Worm (Caenorhabditis elegans) whole organism, L1 larva: ENCODE data around the gene Y45F10C.2.
A peak's percentile ranks its signal among the peaks of the same experiment; 100 is the strongest.

Experiments
- C34B4.2 ChIP-seq: sonication (generic microtip); optimal IDR thresholded peaks from 2 replicates; lab custom pipeline; 2017; ENCODE audit warnings: mild to moderate bottlenecking, missing genetic modification characterization, missing compliant biosample characterization
- aly-2 ChIP-seq: fragments of 150-350 bp; optimal IDR thresholded peaks from 2 replicates; lab custom pipeline; 2014; ENCODE audit warnings: missing biosample characterization, missing genetic modification characterization
- ama-1 ChIP-seq: fragments of 150-350 bp; optimal IDR thresholded peaks from 2 replicates; lab custom pipeline; 2014
- ceh-63 ChIP-seq: fragments of 200-800 bp; sonication (Bioruptor generic); optimal IDR thresholded peaks from 2 replicates; lab custom pipeline; 2018; ENCODE audit warnings: mild to moderate bottlenecking, missing genetic modification characterization, missing compliant biosample characterization
- ceh-82 ChIP-seq, 3 experiments: fragments of 150-350 bp in 1 of 3; sonication (generic microtip) in 2 of 3; optimal IDR thresholded peaks; 2 replicates each; lab custom pipeline; 2014 to 2017; ENCODE audit warnings: missing biosample characterization in 3 of 3, missing genetic modification characterization in 3 of 3
- ceh-88 ChIP-seq: fragments of 200-800 bp; sonication (Bioruptor generic); IDR thresholded peaks from 2 replicates; pipeline ENCODE4 v1.3.6; 2022; ENCODE audit warnings: missing genetic modification characterization, missing compliant biosample characterization
- ces-1 ChIP-seq: fragments of 150-350 bp; optimal IDR thresholded peaks from 2 replicates; lab custom pipeline; 2014; ENCODE audit warnings: missing biosample characterization, missing genetic modification reagents, missing genetic modification characterization
- dsc-1 ChIP-seq: sonication (generic microtip); optimal IDR thresholded peaks from 2 replicates; lab custom pipeline; 2016; ENCODE audit warnings: mild to moderate bottlenecking, missing genetic modification characterization, missing compliant biosample characterization
- efl-1 ChIP-seq, 4 experiments: fragments of 150-350 bp; optimal IDR thresholded peaks in 3 of 4; peaks in 1 of 4; 1 replicate in 1 of 4; 2 replicates in 3 of 4; lab custom pipeline; 2014; ENCODE audit warnings: missing biosample characterization in 2 of 4, missing genetic modification characterization in 2 of 4, missing genetic modification reagents in 2 of 4
- efl-3 ChIP-seq: fragments of 200-800 bp; sonication (Bioruptor generic); optimal IDR thresholded peaks from 2 replicates; lab custom pipeline; 2018; ENCODE audit warnings: mild to moderate bottlenecking, missing genetic modification characterization, missing compliant biosample characterization
- egl-27 ChIP-seq, 2 experiments: fragments of 150-350 bp in 1 of 2; sonication (generic microtip); optimal IDR thresholded peaks; 3 replicates each; lab custom pipeline; 2017 to 2018; ENCODE audit warnings: missing biosample characterization in 2 of 2, missing genetic modification characterization in 2 of 2, missing genetic modification reagents in 2 of 2
- elt-3 ChIP-seq, 6 experiments: fragments of 150-350 bp in 1 of 6; sonication (generic microtip); optimal IDR thresholded peaks; 2 replicates each; lab custom pipeline; 2017 to 2018; ENCODE audit warnings: missing biosample characterization in 6 of 6, missing genetic modification characterization in 6 of 6, inconsistent platforms in 1 of 6
- fkh-10 ChIP-seq: sonication (generic microtip); optimal IDR thresholded peaks from 2 replicates; lab custom pipeline; 2017; ENCODE audit warnings: missing biosample characterization, missing genetic modification reagents, missing genetic modification characterization
- fkh-4 ChIP-seq: sonication (generic microtip); optimal IDR thresholded peaks from 2 replicates; lab custom pipeline; 2016; ENCODE audit warnings: missing compliant biosample characterization, missing genetic modification characterization, borderline replicate concordance
- fkh-8 ChIP-seq: sonication (generic microtip); optimal IDR thresholded peaks from 2 replicates; lab custom pipeline; 2016; ENCODE audit warnings: mild to moderate bottlenecking, missing genetic modification characterization, missing compliant biosample characterization
- fos-1 ChIP-seq: fragments of 150-350 bp; optimal IDR thresholded peaks from 2 replicates; lab custom pipeline; 2014; ENCODE audit warnings: missing biosample characterization, missing genetic modification characterization
- hlh-4 ChIP-seq: sonication (generic microtip); optimal IDR thresholded peaks from 2 replicates; lab custom pipeline; 2016; ENCODE audit warnings: mild to moderate bottlenecking, missing genetic modification characterization, missing compliant biosample characterization
- jun-1 ChIP-seq: fragments of 150-350 bp; optimal IDR thresholded peaks from 2 replicates; lab custom pipeline; 2014; ENCODE audit warnings: missing biosample characterization, missing genetic modification reagents, missing genetic modification characterization
- lin-13 ChIP-seq: fragments of 150-350 bp; optimal IDR thresholded peaks from 2 replicates; lab custom pipeline; 2014; ENCODE audit warnings: missing biosample characterization, missing genetic modification reagents, missing genetic modification characterization
- lin-35 ChIP-seq, 2 experiments: fragments of 150-350 bp; optimal IDR thresholded peaks; 2 replicates each; lab custom pipeline; 2014; ENCODE audit warnings: missing biosample characterization in 2 of 2, missing genetic modification characterization in 2 of 2, missing genetic modification reagents in 2 of 2
- lsy-2 ChIP-seq, 2 experiments: fragments of 150-350 bp; optimal IDR thresholded peaks; 2 replicates each; lab custom pipeline; 2014; ENCODE audit warnings: missing biosample characterization in 2 of 2, missing genetic modification characterization in 2 of 2
- mdl-1 ChIP-seq, 2 experiments: fragments of 150-350 bp; optimal IDR thresholded peaks; 2 replicates each; lab custom pipeline; 2014 to 2017; ENCODE audit warnings: missing biosample characterization in 2 of 2, missing genetic modification characterization in 2 of 2, inconsistent platforms in 1 of 2
- mep-1 ChIP-seq: fragments of 150-350 bp; optimal IDR thresholded peaks from 2 replicates; lab custom pipeline; 2014; ENCODE audit warnings: missing biosample characterization, missing genetic modification characterization
- nhr-11 ChIP-seq: fragments of 150-350 bp; optimal IDR thresholded peaks from 2 replicates; lab custom pipeline; 2014; ENCODE audit warnings: missing biosample characterization, missing genetic modification characterization
- nhr-20 ChIP-seq: sonication (generic microtip); optimal IDR thresholded peaks from 2 replicates; lab custom pipeline; 2016; ENCODE audit warnings: mild to moderate bottlenecking, missing genetic modification characterization, missing compliant biosample characterization
- nhr-237 ChIP-seq: fragments of 150-350 bp; optimal IDR thresholded peaks from 2 replicates; lab custom pipeline; 2014; ENCODE audit warnings: missing biosample characterization, missing genetic modification characterization
- nhr-28 ChIP-seq: fragments of 150-350 bp; optimal IDR thresholded peaks from 2 replicates; lab custom pipeline; 2014; ENCODE audit warnings: missing biosample characterization, missing genetic modification characterization
- nhr-47 ChIP-seq: sonication (generic microtip); optimal IDR thresholded peaks from 2 replicates; lab custom pipeline; 2016; ENCODE audit warnings: mild to moderate bottlenecking, missing genetic modification characterization, moderate library complexity, missing compliant biosample characterization
- nhr-71 ChIP-seq: sonication (generic microtip); optimal IDR thresholded peaks from 2 replicates; lab custom pipeline; 2016; ENCODE audit warnings: mild to moderate bottlenecking, missing genetic modification characterization, moderate library complexity, missing compliant biosample characterization
- pqm-1 ChIP-seq: sonication (generic microtip); optimal IDR thresholded peaks from 3 replicates; lab custom pipeline; 2017; ENCODE audit warnings: missing biosample characterization, missing genetic modification characterization
- skn-1 ChIP-seq: fragments of 150-350 bp; optimal IDR thresholded peaks from 2 replicates; lab custom pipeline; 2014; ENCODE audit warnings: missing biosample characterization, missing genetic modification characterization
- snpc-4 ChIP-seq: fragments of 150-350 bp; optimal IDR thresholded peaks from 2 replicates; lab custom pipeline; 2014; ENCODE audit warnings: missing biosample characterization, missing genetic modification characterization
- snu-23 ChIP-seq: sonication (generic microtip); optimal IDR thresholded peaks from 2 replicates; lab custom pipeline; 2016; ENCODE audit warnings: missing genetic modification characterization, missing compliant biosample characterization
- sptf-1 ChIP-seq: fragments of 150-350 bp; optimal IDR thresholded peaks from 2 replicates; lab custom pipeline; 2014; ENCODE audit warnings: missing biosample characterization, missing genetic modification characterization
- swsn-7 ChIP-seq: sonication (generic microtip); optimal IDR thresholded peaks from 2 replicates; lab custom pipeline; 2016; ENCODE audit warnings: missing genetic modification characterization, missing compliant biosample characterization
- tbx-2 ChIP-seq: sonication (generic microtip); optimal IDR thresholded peaks from 2 replicates; lab custom pipeline; 2016; ENCODE audit warnings: missing genetic modification characterization, missing compliant biosample characterization
- tlp-1 ChIP-seq: fragments of 150-350 bp; optimal IDR thresholded peaks from 2 replicates; lab custom pipeline; 2014; ENCODE audit warnings: missing biosample characterization, missing genetic modification characterization
- unc-30 ChIP-seq: sonication (generic microtip); optimal IDR thresholded peaks from 2 replicates; lab custom pipeline; 2017; ENCODE audit warnings: missing biosample characterization, missing genetic modification characterization
- unc-86 ChIP-seq: sonication (generic microtip); optimal IDR thresholded peaks from 2 replicates; lab custom pipeline; 2016; ENCODE audit warnings: missing genetic modification characterization, missing compliant biosample characterization
- unc-98 ChIP-seq: fragments of 200-800 bp; sonication (Bioruptor generic); IDR thresholded peaks from 2 replicates; pipeline ENCODE4 v1.3.6; 2022; ENCODE audit warnings: missing genetic modification characterization, missing compliant biosample characterization
- xbp-1 ChIP-seq: sonication (generic microtip); optimal IDR thresholded peaks from 2 replicates; lab custom pipeline; 2016; ENCODE audit warnings: missing genetic modification characterization, missing compliant biosample characterization
- ztf-4 ChIP-seq: fragments of 150-350 bp; optimal IDR thresholded peaks from 2 replicates; lab custom pipeline; 2014; ENCODE audit warnings: missing biosample characterization, missing genetic modification characterization

Gene Y45F10C.2

DNA sequence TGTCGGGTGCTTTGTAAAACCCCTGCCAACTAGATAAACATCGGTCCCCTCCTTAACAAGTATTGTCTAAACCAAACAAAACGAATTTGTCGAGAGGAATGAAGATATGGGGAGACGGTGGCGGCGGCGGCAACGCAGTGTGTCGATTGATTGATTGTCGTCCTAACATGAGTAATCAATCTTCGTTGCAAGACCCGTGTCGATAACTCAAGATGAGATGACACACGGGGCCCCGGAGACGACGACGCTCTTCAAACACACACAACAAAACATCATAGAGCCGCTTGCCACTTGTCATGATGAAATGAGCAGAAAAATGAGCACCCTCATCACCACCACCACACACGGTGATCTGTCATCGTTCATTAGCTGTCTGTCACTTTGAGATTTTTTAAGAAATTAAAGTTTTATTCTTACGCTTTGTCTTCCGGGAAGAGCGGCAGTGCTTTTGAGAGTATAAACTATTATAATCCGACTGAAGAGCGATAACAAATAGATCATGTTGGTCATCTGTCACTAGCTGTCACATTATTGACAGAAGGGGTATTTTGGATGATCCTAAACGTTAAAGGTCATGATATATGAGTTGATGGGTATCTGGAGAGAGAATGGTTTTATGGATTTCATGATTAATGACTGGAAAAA lies 33.4 kb upstream of the Y45F10C.2 start (continued):
- TF ChIP-seq nhr-20 (tag; lab: Kevin White, UChicago) (peak; percentile 47), ces-1 (no peak), nhr-237 (tag; lab: Kevin White, UChicago) (no peak), ztf-4 (tag; lab: Kevin White, UChicago) (no peak), fos-1 (tag; lab: Kevin White, UChicago) (no peak), unc-30 (no peak), nhr-11 (no peak), efl-3 (GFP tag; lab: Kevin White, UChicago) (peak; percentile 42), lsy-2 (tag; optimal IDR thresholded peaks at IDR 0.05; lab: Kevin White, UChicago) (peak; percentile 46 to 47), pqm-1 (tag; lab: Kevin White, UChicago) (no peak), nhr-28 (tag; lab: Kevin White, UChicago) (no peak), mdl-1 (tag; optimal IDR thresholded peaks at IDR 0.05; lab: Kevin White, UChicago) (peak in 1 of 2 experiments; percentile 37), ceh-88 (GFP tag; lab: Robert Waterston, UW) (no peak), C34B4.2 (tag; lab: Kevin White, UChicago) (no peak), skn-1 (tag; lab: Kevin White, UChicago) (no peak), tbx-2 (tag; lab: Kevin White, UChicago) (peak; percentile 85), jun-1 (tag; lab: Kevin White, UChicago) (no peak), xbp-1 (tag; lab: Kevin White, UChicago) (no peak), ceh-63 (GFP tag; lab: Kevin White, UChicago) (no peak), hlh-4 (tag; lab: Kevin White, UChicago) (no peak), fkh-4 (tag; lab: Kevin White, UChicago) (no peak), ceh-82 (tag; optimal IDR thresholded peaks at IDR 0.05; lab: Kevin White, UChicago) (no peak), elt-3 (tag; optimal IDR thresholded peaks at IDR 0.05; lab: Kevin White, UChicago) (no peak), tlp-1 (tag; lab: Kevin White, UChicago) (no peak), nhr-47 (tag; lab: Kevin White, UChicago) (peak; percentile 25), fkh-10 (no peak), swsn-7 (tag; lab: Kevin White, UChicago) (no peak), lin-13 (GFP tag; lab: Kevin White, UChicago) (no peak), ama-1 (lab: Kevin White, UChicago) (no peak), nhr-71 (tag; lab: Kevin White, UChicago) (peak; percentile 83), unc-86 (tag; lab: Kevin White, UChicago) (no peak), aly-2 (tag; lab: Kevin White, UChicago) (no peak), snu-23 (GFP tag; lab: Kevin White, UChicago) (peak; percentile 52), lin-35 (GFP tag; optimal IDR thresholded peaks at IDR 0.05; lab: Kevin White, UChicago) (no peak), mep-1 (tag; lab: Kevin White, UChicago) (no peak), unc-98 (GFP tag; lab: Robert Waterston, UW) (no peak), egl-27 (tag; optimal IDR thresholded peaks at IDR 0.05; lab: Kevin White, UChicago) (no peak), sptf-1 (tag; lab: Kevin White, UChicago) (no peak), efl-1 (optimal IDR thresholded peaks at IDR 0.05; lab: Kevin White, UChicago) (no peak), efl-1 (GFP tag; optimal IDR thresholded peaks at IDR 0.05 in 1 of 2; lab: Kevin White, UChicago) (no peak), fkh-8 (no peak), dsc-1 (tag; lab: Kevin White, UChicago) (peak; percentile 5)

DNA sequence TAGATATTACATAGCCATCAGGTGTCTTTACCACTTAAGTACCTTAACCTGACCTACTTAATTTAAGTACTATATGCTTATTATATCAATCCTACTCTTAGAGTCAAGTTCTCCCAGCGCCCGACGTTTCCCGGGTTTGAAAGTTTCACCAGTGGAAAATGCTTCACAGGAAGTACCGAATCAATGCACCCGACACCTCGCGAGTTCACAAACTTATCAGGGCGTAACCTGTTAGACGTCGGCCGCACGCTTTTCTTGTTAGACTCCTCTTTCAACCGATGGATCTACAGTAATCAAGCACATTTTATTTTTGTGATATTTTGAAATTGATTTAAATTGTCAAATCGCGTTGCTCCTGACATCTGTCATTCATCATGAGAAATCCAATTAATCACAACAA lies 32.8 kb upstream of the Y45F10C.2 start:
- no peak for TF ChIP-seq egl-27 (tag; optimal IDR thresholded peaks at IDR 0.05; lab: Kevin White, UChicago)
- peak; percentile 55 for TF ChIP-seq snpc-4 (tag; lab: Kevin White, UChicago)
- TF ChIP-seq efl-1 (optimal IDR thresholded peaks at IDR 0.05; lab: Kevin White, UChicago), result no peak
- no peak for TF ChIP-seq efl-1 (GFP tag; optimal IDR thresholded peaks at IDR 0.05 in 1 of 2; lab: Kevin White, UChicago)
